Fruit fly (Drosophila melanogaster): Measurements from ENCODE around the gene Jwa.

Jwa gene

DNA sequence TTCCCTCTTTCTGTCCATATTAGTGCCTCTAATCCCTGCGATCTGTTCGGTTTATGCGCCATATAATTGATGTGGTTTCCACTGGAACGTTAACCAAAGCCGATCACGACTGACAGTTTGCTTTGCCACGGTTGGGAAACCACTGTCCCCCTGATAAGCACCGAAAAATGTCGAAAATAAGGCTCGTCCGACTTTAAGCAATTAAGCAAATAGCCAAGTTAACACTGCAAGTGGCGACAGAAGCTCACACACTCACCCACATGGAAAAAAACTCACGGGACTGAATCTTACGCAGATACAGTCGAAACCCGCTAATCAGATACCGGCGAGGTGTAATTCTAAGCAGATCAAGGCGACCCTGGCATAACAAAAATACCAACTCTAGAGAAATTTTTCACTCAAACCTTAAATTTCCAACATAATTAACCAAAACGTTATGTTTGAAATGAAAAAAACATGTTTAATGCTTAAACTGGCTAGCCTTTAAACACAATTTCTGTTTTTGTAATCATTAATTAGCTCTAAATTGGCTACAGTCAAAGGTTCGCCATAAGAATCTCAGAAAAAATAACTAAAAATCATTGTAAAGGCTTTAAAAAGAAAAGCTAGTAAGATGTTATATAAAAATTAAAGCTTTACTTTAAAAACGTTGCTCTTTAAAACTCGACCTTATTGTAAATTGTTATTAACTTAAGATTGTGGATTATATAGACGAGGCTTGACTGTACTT lies 27.4 kb downstream of the Jwa start (continued):
- TF ChIP-seq vvl (GFP tag; IDR thresholded peaks at IDR 0.05) = 0 out of 2 replicates have a peak, but pooled peaks have one; percentile 6
- TF ChIP-seq Lim3 (GFP tag; IDR thresholded peaks at IDR 0.05) = no peak
- no peak for TF ChIP-seq CG12659 (GFP tag; optimal IDR thresholded peaks at IDR 0.05)
- TF ChIP-seq Ptx1 (GFP tag; IDR thresholded peaks at IDR 0.05) = peak; percentile 43; the same call in 1 of the 2 replicates
- TF ChIP-seq danr (GFP tag; IDR thresholded peaks at IDR 0.05) = no peak
- no peak for TF ChIP-seq MESR4 (GFP tag; optimal IDR thresholded peaks at IDR 0.05)
- no peak for TF ChIP-seq vfl (GFP tag; optimal IDR thresholded peaks at IDR 0.05)
- no peak for TF ChIP-seq sna (GFP tag; IDR thresholded peaks at IDR 0.05; ENCODE audit: partially characterized antibody)
- TF ChIP-seq ranshi (GFP tag; IDR thresholded peaks at IDR 0.05) = 0 out of 2 replicates have a peak, but pooled peaks have one; percentile 31
- TF ChIP-seq CG2120 (GFP tag; optimal IDR thresholded peaks at IDR 0.05) = peak; percentile 53
- peak; percentile 86 for TF ChIP-seq grau (tag; optimal IDR thresholded peaks at IDR 0.05)
- TF ChIP-seq CG12104 (GFP tag; optimal IDR thresholded peaks at IDR 0.05) = peak; percentile 5
- peak; percentile 13 for TF ChIP-seq phol (tag; optimal IDR thresholded peaks at IDR 0.05)
- TF ChIP-seq gem (tag; optimal IDR thresholded peaks at IDR 0.05) = no peak
- TF ChIP-seq NfI (GFP tag; optimal IDR thresholded peaks at IDR 0.05) = peak; percentile 33
- TF ChIP-seq wor (GFP tag; IDR thresholded peaks at IDR 0.05) = no peak
- peak; percentile 7; the same call in 1 of the 2 replicates for TF ChIP-seq CG9215 (GFP tag; IDR thresholded peaks at IDR 0.05)
- TF ChIP-seq E2f2 (GFP tag; IDR thresholded peaks at IDR 0.05) = 0 out of 2 replicates have a peak, but pooled peaks have one; percentile 5
- no peak for TF ChIP-seq CG8388 (GFP tag; optimal IDR thresholded peaks at IDR 0.05)
- no peak for TF ChIP-seq Taf1 (GFP tag; IDR thresholded peaks at IDR 0.05)
- no peak for TF ChIP-seq kah (GFP tag; optimal IDR thresholded peaks at IDR 0.05)
- TF ChIP-seq eve (GFP tag; optimal IDR thresholded peaks at IDR 0.05) = no peak
- peak; percentile 7; the same call in 1 of the 2 replicates for TF ChIP-seq lmd (GFP tag; IDR thresholded peaks at IDR 0.05)
- no peak for TF ChIP-seq dan (GFP tag; IDR thresholded peaks at IDR 0.05)
- TF ChIP-seq CG18011 (GFP tag; optimal IDR thresholded peaks at IDR 0.05) = no peak
- TF ChIP-seq CG30431 (GFP tag; optimal IDR thresholded peaks at IDR 0.05) = no peak
- TF ChIP-seq CG18619 (GFP tag; optimal IDR thresholded peaks at IDR 0.05) = peak; percentile 9
- TF ChIP-seq en (GFP tag; optimal IDR thresholded peaks at IDR 0.05) = no peak
- peak; percentile 42 for TF ChIP-seq Fer1 (GFP tag; optimal IDR thresholded peaks at IDR 0.05)
- no peak for TF ChIP-seq CG1529 (GFP tag; optimal IDR thresholded peaks at IDR 0.05)
- 0 out of 3 replicates have a peak, but pooled peaks have one; percentile 18 for TF ChIP-seq CG11695 (GFP tag; IDR thresholded peaks at IDR 0.05)
- TF ChIP-seq CG30403 (GFP tag; optimal IDR thresholded peaks at IDR 0.05) = peak; percentile 38
- peak; percentile 17 for TF ChIP-seq Xbp1 (GFP tag; optimal IDR thresholded peaks at IDR 0.05)
- TF ChIP-seq HLH4C (GFP tag; IDR thresholded peaks at IDR 0.05; ENCODE audit: partially characterized antibody) = no peak
- TF ChIP-seq CG17385 (GFP tag; optimal IDR thresholded peaks at IDR 0.05) = peak; percentile 20
- no peak for TF ChIP-seq CG7987 (GFP tag; optimal IDR thresholded peaks at IDR 0.05)
- peak; percentile 12 for TF ChIP-seq CG15011 (GFP tag; optimal IDR thresholded peaks at IDR 0.05)
- 0 out of 3 replicates have a peak, but pooled peaks have one; percentile 31 for TF ChIP-seq ci (GFP tag; IDR thresholded peaks at IDR 0.05)
- peak; percentile 15 for TF ChIP-seq Chrac-16 (GFP tag; optimal IDR thresholded peaks at IDR 0.05)
- TF ChIP-seq prd (optimal IDR thresholded peaks at IDR 0.05) = no peak
- no peak for TF ChIP-seq prd (GFP tag; IDR thresholded peaks at IDR 0.05)
- peak; percentile 3 for TF ChIP-seq ind (GFP tag; optimal IDR thresholded peaks at IDR 0.05)
- 0 out of 2 replicates have a peak, but pooled peaks have one; percentile 29 for TF ChIP-seq Rfx (GFP tag; IDR thresholded peaks at IDR 0.05)
- TF ChIP-seq nmo (GFP tag; optimal IDR thresholded peaks at IDR 0.05) = peak; percentile 12
- TF ChIP-seq CG6654 (GFP tag; optimal IDR thresholded peaks at IDR 0.05) = peak; percentile 4
- TF ChIP-seq Doc3 (GFP tag; IDR thresholded peaks at IDR 0.05; ENCODE audit: partially characterized antibody) = no peak
- 0 out of 2 replicates have a peak, but pooled peaks have one; percentile 23 for TF ChIP-seq CG9932 (GFP tag; IDR thresholded peaks at IDR 0.05)
- no peak for TF ChIP-seq Mrtf (GFP tag; IDR thresholded peaks at IDR 0.05)
- no peak for TF ChIP-seq peb (GFP tag; IDR thresholded peaks at IDR 0.05)
- TF ChIP-seq CG7786 (GFP tag; optimal IDR thresholded peaks at IDR 0.05) = peak; percentile 33

Measured in whole organism, embryonic.